Worm (Caenorhabditis elegans) whole organism, young adult: ENCODE results near the gene spe-43.

Experiments used
- F49E8.2 ChIP-seq: sonication (generic microtip); optimal IDR thresholded peaks from 3 replicates; lab custom pipeline; 2017; ENCODE audit warnings: missing genetic modification characterization, mild to moderate bottlenecking, missing compliant biosample characterization, antibody characterized with exemption, moderate library complexity; ENCODE audit not compliant: insufficient read depth
- aptf-2 ChIP-seq: fragments of 200-800 bp; sonication (Bioruptor generic); conservative IDR thresholded peaks from 2 replicates; pipeline ENCODE4 v1.3.6; 2022; ENCODE audit warnings: missing genetic modification reagents, missing genetic modification characterization, missing compliant biosample characterization
- ceh-100 ChIP-seq: fragments of 200-800 bp; sonication (Bioruptor generic); IDR thresholded peaks from 2 replicates; pipeline ENCODE4 v1.3.6; 2022; ENCODE audit warnings: missing genetic modification reagents, missing genetic modification characterization, missing compliant biosample characterization
- dpl-1 ChIP-seq: fragments of 150-350 bp; optimal IDR thresholded peaks from 2 replicates; lab custom pipeline; 2014; ENCODE audit warnings: missing biosample characterization, missing genetic modification reagents, missing genetic modification characterization
- lin-54 ChIP-seq: fragments of 200-800 bp; sonication (Bioruptor generic); optimal IDR thresholded peaks from 2 replicates; lab custom pipeline; 2018; ENCODE audit warnings: mild to moderate bottlenecking, missing genetic modification characterization, missing compliant biosample characterization
- lir-1 ChIP-seq: fragments of 200-800 bp; sonication (Bioruptor generic); conservative IDR thresholded peaks from 2 replicates; pipeline ENCODE4 v1.3.6; 2022; ENCODE audit warnings: missing genetic modification reagents, missing genetic modification characterization, missing compliant biosample characterization
- lsy-27 ChIP-seq: sonication (generic microtip); optimal IDR thresholded peaks from 2 replicates; lab custom pipeline; 2017; ENCODE audit warnings: missing genetic modification characterization, mild to moderate bottlenecking, missing compliant biosample characterization, antibody characterized with exemption, missing genotype, borderline replicate concordance; ENCODE audit not compliant: insufficient read depth
- mes-4 ChIP-seq: sonication (generic microtip); optimal IDR thresholded peaks from 2 replicates; lab custom pipeline; 2016; ENCODE audit warnings: missing genotype, missing genetic modification characterization, missing compliant biosample characterization
- nhr-80 ChIP-seq: sonication (generic microtip); optimal IDR thresholded peaks from 2 replicates; lab custom pipeline; 2016; ENCODE audit warnings: missing genetic modification characterization, missing compliant biosample characterization
- pbrm-1 ChIP-seq: fragments of 200-800 bp; sonication (Bioruptor generic); IDR thresholded peaks from 2 replicates; pipeline ENCODE4 v1.3.6; 2022; ENCODE audit warnings: missing genetic modification reagents, missing genetic modification characterization, missing compliant biosample characterization
- snpc-1.1 ChIP-seq: sonication (generic microtip); optimal IDR thresholded peaks from 2 replicates; lab custom pipeline; 2017; ENCODE audit warnings: missing genetic modification characterization, mild to moderate bottlenecking, missing compliant biosample characterization, antibody characterized with exemption, moderate library complexity, missing genotype, missing genetic modification reagents; ENCODE audit not compliant: insufficient read depth
- unc-62 ChIP-seq: fragments of 150-350 bp; optimal IDR thresholded peaks from 2 replicates; lab custom pipeline; 2014; ENCODE audit warnings: missing biosample characterization, missing genetic modification reagents, missing genetic modification characterization

DNA sequence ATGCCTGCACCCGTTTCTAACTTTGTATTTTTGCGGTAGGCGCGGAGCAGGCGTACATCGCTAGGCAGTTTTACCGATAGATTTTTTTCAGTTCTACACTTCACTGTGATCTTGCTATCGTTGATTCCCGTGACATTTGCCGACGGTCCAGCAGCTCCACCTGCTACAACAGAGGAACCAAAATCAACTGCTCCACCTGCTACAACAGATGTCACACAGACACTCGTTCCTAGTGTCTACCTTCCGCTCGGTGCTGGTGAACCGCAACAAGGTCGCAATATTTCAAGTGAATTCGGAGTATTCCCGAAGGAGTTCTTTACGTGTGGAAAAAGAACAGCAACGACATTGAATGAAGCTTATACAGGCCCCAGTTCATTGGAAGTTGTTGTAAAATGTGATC lies 47.9 kb upstream of the spe-43 start:
- TF ChIP-seq nhr-80 (tag; lab: Kevin White, UChicago) (no peak), lsy-27 (tag; lab: Kevin White, UChicago) (no peak), dpl-1 (GFP tag; lab: Kevin White, UChicago) (no peak), lir-1 (no peak), snpc-1.1 (tag; lab: Kevin White, UChicago) (no peak), lin-54 (GFP tag; lab: Kevin White, UChicago) (no peak), aptf-2 (GFP tag; lab: Robert Waterston, UW) (no peak), F49E8.2 (tag; lab: Kevin White, UChicago) (no peak), ceh-100 (GFP tag; lab: Robert Waterston, UW) (no peak), pbrm-1 (GFP tag; lab: Robert Waterston, UW) (no peak), mes-4 (tag; lab: Kevin White, UChicago) (no peak), unc-62 (GFP tag; lab: Kevin White, UChicago) (no peak)
